Worm (Caenorhabditis elegans) whole organism, L1 larva: Measurements from ENCODE around the gene F37A8.2.

Experiments used
- C04F5.9 ChIP-seq: sonication (generic microtip); optimal IDR thresholded peaks from 2 replicates; lab custom pipeline; 2016; ENCODE audit warnings: missing genetic modification characterization, missing compliant biosample characterization
- C16A3.4 ChIP-seq: fragments of 150-350 bp; optimal IDR thresholded peaks from 2 replicates; lab custom pipeline; 2014; ENCODE audit warnings: missing biosample characterization, missing genetic modification characterization
- C34B4.2 ChIP-seq: sonication (generic microtip); optimal IDR thresholded peaks from 2 replicates; lab custom pipeline; 2017; ENCODE audit warnings: mild to moderate bottlenecking, missing genetic modification characterization, missing compliant biosample characterization
- F16B12.6 ChIP-seq: fragments of 150-350 bp; optimal IDR thresholded peaks from 2 replicates; lab custom pipeline; 2014; ENCODE audit warnings: missing biosample characterization, missing genetic modification characterization
- Y116A8C.19 ChIP-seq: sonication (generic microtip); optimal IDR thresholded peaks from 2 replicates; lab custom pipeline; 2016; ENCODE audit warnings: missing compliant biosample characterization, missing genetic modification characterization, borderline replicate concordance
- alr-1 ChIP-seq: fragments of 200-800 bp; sonication (Bioruptor generic); optimal IDR thresholded peaks from 2 replicates; lab custom pipeline; 2018; ENCODE audit warnings: borderline replicate concordance, mild to moderate bottlenecking, missing genetic modification characterization, missing compliant biosample characterization
- ama-1 ChIP-seq: fragments of 150-350 bp; optimal IDR thresholded peaks from 2 replicates; lab custom pipeline; 2014
- ceh-82 ChIP-seq, 3 experiments: fragments of 150-350 bp in 1 of 3; sonication (generic microtip) in 2 of 3; optimal IDR thresholded peaks; 2 replicates each; lab custom pipeline; 2014 to 2017; ENCODE audit warnings: missing biosample characterization in 3 of 3, missing genetic modification characterization in 3 of 3
- ceh-90 ChIP-seq: sonication (generic microtip); optimal IDR thresholded peaks from 2 replicates; lab custom pipeline; 2016; ENCODE audit warnings: missing genetic modification characterization, missing compliant biosample characterization
- dpl-1 ChIP-seq, 3 experiments: fragments of 150-350 bp in 2 of 3; sonication (generic microtip) in 1 of 3; optimal IDR thresholded peaks; 2 replicates each; lab custom pipeline; 2014 to 2017; ENCODE audit warnings: missing biosample characterization in 3 of 3, missing genetic modification characterization in 3 of 3, missing genetic modification reagents in 3 of 3
- efl-1 ChIP-seq, 4 experiments: fragments of 150-350 bp; optimal IDR thresholded peaks in 3 of 4; peaks in 1 of 4; 1 replicate in 1 of 4; 2 replicates in 3 of 4; lab custom pipeline; 2014; ENCODE audit warnings: missing biosample characterization in 2 of 4, missing genetic modification characterization in 2 of 4, missing genetic modification reagents in 2 of 4
- egl-13 ChIP-seq: sonication (generic microtip); optimal IDR thresholded peaks from 2 replicates; lab custom pipeline; 2016; ENCODE audit warnings: missing genotype, missing genetic modification reagents, missing genetic modification characterization, missing compliant biosample characterization
- egl-27 ChIP-seq, 2 experiments: fragments of 150-350 bp in 1 of 2; sonication (generic microtip); optimal IDR thresholded peaks; 3 replicates each; lab custom pipeline; 2017 to 2018; ENCODE audit warnings: missing biosample characterization in 2 of 2, missing genetic modification characterization in 2 of 2, missing genetic modification reagents in 2 of 2
- elt-3 ChIP-seq, 6 experiments: fragments of 150-350 bp in 1 of 6; sonication (generic microtip); optimal IDR thresholded peaks; 2 replicates each; lab custom pipeline; 2017 to 2018; ENCODE audit warnings: missing biosample characterization in 6 of 6, missing genetic modification characterization in 6 of 6, inconsistent platforms in 1 of 6
- ets-5 ChIP-seq: fragments of 200-800 bp; sonication (Bioruptor generic); IDR thresholded peaks from 2 replicates; pipeline ENCODE4 v1.3.6; 2022; ENCODE audit warnings: missing genetic modification characterization, missing compliant biosample characterization
- fkh-10 ChIP-seq: sonication (generic microtip); optimal IDR thresholded peaks from 2 replicates; lab custom pipeline; 2017; ENCODE audit warnings: missing biosample characterization, missing genetic modification reagents, missing genetic modification characterization
- fkh-4 ChIP-seq: sonication (generic microtip); optimal IDR thresholded peaks from 2 replicates; lab custom pipeline; 2016; ENCODE audit warnings: missing compliant biosample characterization, missing genetic modification characterization, borderline replicate concordance
- fkh-8 ChIP-seq: sonication (generic microtip); optimal IDR thresholded peaks from 2 replicates; lab custom pipeline; 2016; ENCODE audit warnings: mild to moderate bottlenecking, missing genetic modification characterization, missing compliant biosample characterization
- grh-1 ChIP-seq: fragments of 200-800 bp; sonication (Bioruptor generic); IDR thresholded peaks from 2 replicates; pipeline ENCODE4 v1.3.6; 2022; ENCODE audit warnings: missing genetic modification reagents, missing genetic modification characterization, missing compliant biosample characterization
- hlh-17 ChIP-seq: fragments of 200-800 bp; sonication (Bioruptor generic); optimal IDR thresholded peaks from 2 replicates; lab custom pipeline; 2018; ENCODE audit warnings: missing genetic modification characterization, mild to moderate bottlenecking, missing compliant biosample characterization, moderate library complexity, borderline replicate concordance
- lin-14 ChIP-seq: fragments of 200-800 bp; sonication (Bioruptor generic); optimal IDR thresholded peaks from 2 replicates; lab custom pipeline; 2018; ENCODE audit warnings: mild to moderate bottlenecking, missing genetic modification characterization, moderate library complexity, missing compliant biosample characterization
- lin-15B ChIP-seq: fragments of 150-350 bp; sonication (generic microtip); optimal IDR thresholded peaks from 3 replicates; lab custom pipeline; 2014; ENCODE audit warnings: missing biosample characterization, missing genetic modification characterization
- lsy-2 ChIP-seq, 2 experiments: fragments of 150-350 bp; optimal IDR thresholded peaks; 2 replicates each; lab custom pipeline; 2014; ENCODE audit warnings: missing biosample characterization in 2 of 2, missing genetic modification characterization in 2 of 2
- mab-9 ChIP-seq: fragments of 200-800 bp; sonication (Bioruptor generic); IDR thresholded peaks from 2 replicates; pipeline ENCODE4 v1.3.6; 2022; ENCODE audit warnings: missing genetic modification reagents, missing genetic modification characterization, missing compliant biosample characterization
- mdl-1 ChIP-seq, 2 experiments: fragments of 150-350 bp; optimal IDR thresholded peaks; 2 replicates each; lab custom pipeline; 2014 to 2017; ENCODE audit warnings: missing biosample characterization in 2 of 2, missing genetic modification characterization in 2 of 2, inconsistent platforms in 1 of 2
- mef-2 ChIP-seq: fragments of 150-350 bp; optimal IDR thresholded peaks from 2 replicates; lab custom pipeline; 2014; ENCODE audit warnings: missing biosample characterization, missing genetic modification characterization
- nhr-11 ChIP-seq: fragments of 150-350 bp; optimal IDR thresholded peaks from 2 replicates; lab custom pipeline; 2014; ENCODE audit warnings: missing biosample characterization, missing genetic modification characterization
- nhr-20 ChIP-seq: sonication (generic microtip); optimal IDR thresholded peaks from 2 replicates; lab custom pipeline; 2016; ENCODE audit warnings: mild to moderate bottlenecking, missing genetic modification characterization, missing compliant biosample characterization
- nhr-237 ChIP-seq: fragments of 150-350 bp; optimal IDR thresholded peaks from 2 replicates; lab custom pipeline; 2014; ENCODE audit warnings: missing biosample characterization, missing genetic modification characterization
- nhr-28 ChIP-seq: fragments of 150-350 bp; optimal IDR thresholded peaks from 2 replicates; lab custom pipeline; 2014; ENCODE audit warnings: missing biosample characterization, missing genetic modification characterization
- nhr-47 ChIP-seq: sonication (generic microtip); optimal IDR thresholded peaks from 2 replicates; lab custom pipeline; 2016; ENCODE audit warnings: mild to moderate bottlenecking, missing genetic modification characterization, moderate library complexity, missing compliant biosample characterization
- nhr-77 ChIP-seq: fragments of 150-350 bp; optimal IDR thresholded peaks from 2 replicates; lab custom pipeline; 2014; ENCODE audit warnings: missing biosample characterization, missing genetic modification characterization
- nhr-85 ChIP-seq: sonication (generic microtip); peaks from one replicate; lab custom pipeline; 2016; ENCODE audit warnings: missing genetic modification characterization, inconsistent platforms, missing compliant biosample characterization
- pag-3 ChIP-seq: sonication (generic microtip); optimal IDR thresholded peaks from 2 replicates; lab custom pipeline; 2017; ENCODE audit warnings: missing genetic modification characterization, mild to moderate bottlenecking, missing compliant biosample characterization, antibody characterized with exemption, borderline replicate concordance; ENCODE audit not compliant: insufficient read depth
- pax-3 ChIP-seq: fragments of 200-800 bp; sonication (Bioruptor generic); optimal IDR thresholded peaks from 2 replicates; lab custom pipeline; 2018; ENCODE audit warnings: mild to moderate bottlenecking, missing genetic modification characterization, moderate library complexity, missing compliant biosample characterization
- pqm-1 ChIP-seq: sonication (generic microtip); optimal IDR thresholded peaks from 3 replicates; lab custom pipeline; 2017; ENCODE audit warnings: missing biosample characterization, missing genetic modification characterization
- rnt-1 ChIP-seq: sonication (generic microtip); optimal IDR thresholded peaks from 2 replicates; lab custom pipeline; 2016; ENCODE audit warnings: mild to moderate bottlenecking, missing genetic modification characterization, moderate library complexity, missing compliant biosample characterization
- skn-1 ChIP-seq: fragments of 150-350 bp; optimal IDR thresholded peaks from 2 replicates; lab custom pipeline; 2014; ENCODE audit warnings: missing biosample characterization, missing genetic modification characterization
- snpc-4 ChIP-seq: fragments of 150-350 bp; optimal IDR thresholded peaks from 2 replicates; lab custom pipeline; 2014; ENCODE audit warnings: missing biosample characterization, missing genetic modification characterization
- snu-23 ChIP-seq: sonication (generic microtip); optimal IDR thresholded peaks from 2 replicates; lab custom pipeline; 2016; ENCODE audit warnings: missing genetic modification characterization, missing compliant biosample characterization
- sptf-1 ChIP-seq: fragments of 150-350 bp; optimal IDR thresholded peaks from 2 replicates; lab custom pipeline; 2014; ENCODE audit warnings: missing biosample characterization, missing genetic modification characterization
- tlp-1 ChIP-seq: fragments of 150-350 bp; optimal IDR thresholded peaks from 2 replicates; lab custom pipeline; 2014; ENCODE audit warnings: missing biosample characterization, missing genetic modification characterization
- unc-30 ChIP-seq: sonication (generic microtip); optimal IDR thresholded peaks from 2 replicates; lab custom pipeline; 2017; ENCODE audit warnings: missing biosample characterization, missing genetic modification characterization
- unc-62 ChIP-seq: fragments of 150-350 bp; optimal IDR thresholded peaks from 2 replicates; lab custom pipeline; 2014; ENCODE audit warnings: missing biosample characterization, missing genetic modification reagents, missing genetic modification characterization
- unc-86 ChIP-seq: sonication (generic microtip); optimal IDR thresholded peaks from 2 replicates; lab custom pipeline; 2016; ENCODE audit warnings: missing genetic modification characterization, missing compliant biosample characterization
- vab-15 ChIP-seq: sonication (generic microtip); optimal IDR thresholded peaks from 2 replicates; lab custom pipeline; 2017; ENCODE audit warnings: missing genotype, mild to moderate bottlenecking, missing genetic modification characterization, missing compliant biosample characterization
- zag-1 ChIP-seq: fragments of 150-350 bp; optimal IDR thresholded peaks from 2 replicates; lab custom pipeline; 2014; ENCODE audit warnings: missing biosample characterization, missing genetic modification characterization
- ztf-11 ChIP-seq, 2 experiments: sonication (generic microtip); optimal IDR thresholded peaks; 2 replicates each; lab custom pipeline; 2016 to 2017; ENCODE audit warnings: missing genetic modification characterization in 2 of 2, missing biosample characterization in 1 of 2, missing compliant biosample characterization in 1 of 2
- ztf-4 ChIP-seq: fragments of 150-350 bp; optimal IDR thresholded peaks from 2 replicates; lab custom pipeline; 2014; ENCODE audit warnings: missing biosample characterization, missing genetic modification characterization

Gene F37A8.2

ce11 chrIII:3931423-3931822 is at the start of gene F37A8.2:
Gene F37A8.2, minus strand, starts transcription at chrIII:3931523.
- TF ChIP-seq pag-3 = no peak
- no peak for TF ChIP-seq efl-1 (optimal IDR thresholded peaks at IDR 0.05; lab: Kevin White, UChicago)
- TF ChIP-seq efl-1 (GFP tag; optimal IDR thresholded peaks at IDR 0.05 in 1 of 2; lab: Kevin White, UChicago) = peak in 1 of 2 experiments; percentile 84

ce11 chrIII:3979980-3980631 is 48.8 kb upstream of the F37A8.2 start:
- TF ChIP-seq pax-3 (tag; lab: Kevin White, UChicago) (no peak), nhr-20 (peak; percentile 75), C16A3.4 (peak; percentile 13), unc-86 (tag; lab: Kevin White, UChicago) (peak; percentile 10), mef-2 (tag; lab: Kevin White, UChicago) (no peak), fkh-4 (tag; lab: Kevin White, UChicago) (no peak), ceh-82 (tag; optimal IDR thresholded peaks at IDR 0.05; lab: Kevin White, UChicago) (peak in 2 of 3 experiments; percentile 21 to 71), skn-1 (tag; lab: Kevin White, UChicago) (peak; percentile 61), vab-15 (tag; lab: Kevin White, UChicago) (no peak), lin-15B (tag; lab: Kevin White, UChicago) (no peak), fkh-8 (tag; lab: Kevin White, UChicago) (peak; percentile 54), nhr-28 (tag; lab: Kevin White, UChicago) (no peak), unc-30 (no peak), ceh-90 (tag; lab: Kevin White, UChicago) (no peak), ama-1 (lab: Kevin White, UChicago) (no peak), tlp-1 (no peak), lin-14 (peak; percentile 91), F16B12.6 (tag; lab: Kevin White, UChicago) (no peak), unc-62 (GFP tag; lab: Kevin White, UChicago) (no peak), nhr-237 (no peak), pqm-1 (tag; lab: Kevin White, UChicago) (no peak), lsy-2 (tag; optimal IDR thresholded peaks at IDR 0.05; lab: Kevin White, UChicago) (peak; percentile 46 to 61), snpc-4 (tag; lab: Kevin White, UChicago) (peak; percentile 28), fkh-10 (GFP tag; lab: Kevin White, UChicago) (peak; percentile 26), C04F5.9 (no peak), nhr-47 (tag; lab: Kevin White, UChicago) (peak; percentile 59), snu-23 (peak; percentile 74), mab-9 (GFP tag; lab: Robert Waterston, UW) (no peak), nhr-11 (tag; lab: Kevin White, UChicago) (no peak), ztf-4 (tag; lab: Kevin White, UChicago) (no peak), hlh-17 (no peak), zag-1 (tag; lab: Kevin White, UChicago) (no peak), nhr-77 (tag; lab: Kevin White, UChicago) (no peak), mdl-1 (tag; optimal IDR thresholded peaks at IDR 0.05; lab: Kevin White, UChicago) (peak in 1 of 2 experiments; percentile 64), grh-1 (GFP tag; lab: Robert Waterston, UW) (no peak), sptf-1 (tag; lab: Kevin White, UChicago) (no peak), rnt-1 (tag; lab: Kevin White, UChicago) (peak; percentile 65), ets-5 (GFP tag; lab: Robert Waterston, UW) (no peak), C34B4.2 (tag; lab: Kevin White, UChicago) (no peak), elt-3 (tag; optimal IDR thresholded peaks at IDR 0.05; lab: Kevin White, UChicago) (no peak), alr-1 (tag; lab: Kevin White, UChicago) (no peak), egl-27 (tag; optimal IDR thresholded peaks at IDR 0.05; lab: Kevin White, UChicago) (no peak), Y116A8C.19 (tag; lab: Kevin White, UChicago) (no peak), nhr-85 (tag; lab: Kevin White, UChicago) (peak; percentile 68), pag-3 (no peak), dpl-1 (GFP tag; optimal IDR thresholded peaks at IDR 0.05; lab: Kevin White, UChicago) (peak; percentile 14 to 60 (median 34)), ztf-11 (tag; optimal IDR thresholded peaks at IDR 0.05; lab: Kevin White, UChicago) (peak in 1 of 2 experiments; percentile 3), egl-13 (tag; lab: Kevin White, UChicago) (no peak)
